Fruit fly (Drosophila melanogaster) whole organism, embryonic: ENCODE measurements around the gene ohgt.
A peak's percentile ranks its signal among the peaks of the same experiment; 100 is the strongest.

Source experiments
- Adf1 ChIP-seq: fragments of 200-800 bp; sonication (Bioruptor generic); IDR thresholded peaks from 2 replicates; pipeline ENCODE4 v1.3.6; 2022; ENCODE audit warnings: missing biosample characterization, missing genetic modification characterization
- B-H1 ChIP-seq: fragments of 200-800 bp; sonication (Bioruptor generic); IDR thresholded peaks from 3 replicates; pipeline ENCODE4 v1.3.6; 2022; ENCODE audit warnings: missing biosample characterization, missing genetic modification characterization
- Bdp1 ChIP-seq: fragments of 200-800 bp; sonication (Bioruptor generic); optimal IDR thresholded peaks from 3 replicates; lab custom pipeline; 2016; ENCODE audit warnings: missing biosample characterization, missing genetic modification characterization
- CG10543 ChIP-seq: fragments of 200-800 bp; sonication (Bioruptor generic); optimal IDR thresholded peaks from 3 replicates; lab custom pipeline; 2017; ENCODE audit warnings: missing biosample characterization, mild to moderate bottlenecking, missing genetic modification characterization, moderate library complexity
- CG12299 ChIP-seq: fragments of 200-800 bp; sonication (Bioruptor generic); optimal IDR thresholded peaks from 2 replicates; lab custom pipeline; 2018; ENCODE audit warnings: missing biosample characterization, mild to moderate bottlenecking, missing genetic modification characterization
- CG13775 ChIP-seq: fragments of 200-800 bp; sonication (Bioruptor generic); optimal IDR thresholded peaks from 3 replicates; lab custom pipeline; 2017; ENCODE audit warnings: missing biosample characterization, mild to moderate bottlenecking, missing genetic modification characterization
- CG15696 ChIP-seq: fragments of 200-800 bp; sonication (Bioruptor generic); optimal IDR thresholded peaks from 2 replicates; lab custom pipeline; 2019; ENCODE audit warnings: missing biosample characterization, mild to moderate bottlenecking, missing genetic modification characterization, moderate library complexity
- CG3065 ChIP-seq: fragments of 200-800 bp; sonication (Bioruptor generic); optimal IDR thresholded peaks from 2 replicates; lab custom pipeline; 2016; ENCODE audit warnings: missing biosample characterization, missing genetic modification characterization
- CG31388 ChIP-seq: fragments of 200-800 bp; sonication (Bioruptor generic); optimal IDR thresholded peaks from 2 replicates; lab custom pipeline; 2016; ENCODE audit warnings: missing biosample characterization, missing genetic modification characterization
- CG3163 ChIP-seq: fragments of 200-800 bp; sonication (Bioruptor generic); optimal IDR thresholded peaks from 3 replicates; lab custom pipeline; 2016; ENCODE audit warnings: missing biosample characterization, missing genetic modification characterization
- CG32772 ChIP-seq: fragments of 200-800 bp; sonication (Bioruptor generic); IDR thresholded peaks from 2 replicates; pipeline ENCODE4 v1.3.6; 2022; ENCODE audit warnings: missing biosample characterization, missing genetic modification characterization
- CG33557 ChIP-seq: fragments of 200-800 bp; sonication (Bioruptor generic); optimal IDR thresholded peaks from 2 replicates; lab custom pipeline; 2019; ENCODE audit warnings: missing biosample characterization, mild to moderate bottlenecking, missing genetic modification characterization, moderate library complexity
- CG3407 ChIP-seq: fragments of 200-800 bp; sonication (Bioruptor generic); optimal IDR thresholded peaks from 2 replicates; lab custom pipeline; 2018; ENCODE audit warnings: missing biosample characterization, mild to moderate bottlenecking, missing genetic modification characterization
- CG34422 ChIP-seq: fragments of 200-800 bp; sonication (Bioruptor generic); IDR thresholded peaks from 3 replicates; pipeline ENCODE4 v1.3.6; 2022; ENCODE audit warnings: missing biosample characterization, missing genetic modification characterization
- CG6683 ChIP-seq: fragments of 200-800 bp; sonication (Bioruptor generic); optimal IDR thresholded peaks from 2 replicates; lab custom pipeline; 2017; ENCODE audit warnings: missing biosample characterization, mild to moderate bottlenecking, missing genetic modification characterization, missing genetic modification reagents
- CG9932 ChIP-seq: fragments of 200-800 bp; sonication (Bioruptor generic); IDR thresholded peaks from 2 replicates; pipeline ENCODE4 v1.3.6; 2022; ENCODE audit warnings: missing biosample characterization, missing genetic modification characterization
- ERR ChIP-seq: fragments of 200-800 bp; sonication (Bioruptor generic); optimal IDR thresholded peaks from 2 replicates; lab custom pipeline; 2016; ENCODE audit warnings: missing biosample characterization, missing genetic modification characterization
- Ets65A ChIP-seq: fragments of 200-800 bp; sonication (Bioruptor generic); peaks from one replicate; lab custom pipeline; 2016; ENCODE audit warnings: missing biosample characterization, missing genetic modification characterization
- Ets97D ChIP-seq: fragments of 200-800 bp; sonication (Bioruptor generic); optimal IDR thresholded peaks from 3 replicates; lab custom pipeline; 2016; ENCODE audit warnings: missing biosample characterization, missing genetic modification characterization
- HmgD ChIP-seq: fragments of 200-800 bp; sonication (Bioruptor generic); optimal IDR thresholded peaks from 3 replicates; lab custom pipeline; 2016; ENCODE audit warnings: missing biosample characterization, missing genetic modification characterization
- Hr51 ChIP-seq, 2 experiments: fragments of 200-800 bp; sonication (Bioruptor generic); optimal IDR thresholded peaks; 2 replicates in 1 of 2; 3 replicates in 1 of 2; lab custom pipeline; 2016 to 2018; ENCODE audit warnings: missing biosample characterization in 2 of 2, missing genetic modification characterization in 2 of 2, mild to moderate bottlenecking in 1 of 2, moderate library complexity in 1 of 2
- Max ChIP-seq: fragments of 200-800 bp; sonication (Bioruptor generic); optimal IDR thresholded peaks from 2 replicates; lab custom pipeline; 2016; ENCODE audit warnings: missing biosample characterization, mild to moderate bottlenecking, missing genetic modification characterization
- Mes4 ChIP-seq: fragments of 200-800 bp; sonication (Bioruptor generic); optimal IDR thresholded peaks from 2 replicates; lab custom pipeline; 2016; ENCODE audit warnings: missing biosample characterization, missing genetic modification characterization
- NC2α ChIP-seq: fragments of 200-800 bp; sonication (Bioruptor generic); optimal IDR thresholded peaks from 2 replicates; lab custom pipeline; 2016; ENCODE audit warnings: missing biosample characterization, missing genetic modification characterization
- Rx ChIP-seq: fragments of 200-800 bp; sonication (Bioruptor generic); IDR thresholded peaks from 2 replicates; pipeline ENCODE4 v1.3.6; 2022; ENCODE audit warnings: missing biosample characterization, missing genetic modification characterization
- Six4 ChIP-seq: fragments of 200-800 bp; sonication (Bioruptor generic); optimal IDR thresholded peaks from 2 replicates; lab custom pipeline; 2016; ENCODE audit warnings: missing biosample characterization, missing genetic modification characterization
- Sry-β ChIP-seq: fragments of 200-800 bp; sonication (Bioruptor generic); optimal IDR thresholded peaks from 2 replicates; lab custom pipeline; 2018; ENCODE audit warnings: missing biosample characterization, mild to moderate bottlenecking, missing genetic modification characterization, moderate library complexity
- Sry-δ ChIP-seq: fragments of 200-800 bp; sonication (Bioruptor generic); optimal IDR thresholded peaks from 2 replicates; lab custom pipeline; 2016; ENCODE audit warnings: missing biosample characterization, missing genetic modification characterization
- Xbp1 ChIP-seq: fragments of 200-800 bp; sonication (Bioruptor generic); optimal IDR thresholded peaks from 3 replicates; lab custom pipeline; 2016; ENCODE audit warnings: missing biosample characterization, mild to moderate bottlenecking, missing genetic modification characterization
- ab ChIP-seq: fragments of 200-800 bp; sonication (Bioruptor generic); optimal IDR thresholded peaks from 2 replicates; lab custom pipeline; 2016; ENCODE audit warnings: missing biosample characterization, missing genetic modification characterization
- bbx ChIP-seq: fragments of 200-800 bp; sonication (Bioruptor generic); IDR thresholded peaks from 2 replicates; pipeline ENCODE4 v1.3.6; 2022; ENCODE audit warnings: missing biosample characterization, missing genetic modification characterization; ENCODE audit not compliant: partially characterized antibody
- cas ChIP-seq: fragments of 200-800 bp; sonication (Bioruptor generic); IDR thresholded peaks from 2 replicates; pipeline ENCODE4 v1.3.6; 2022; ENCODE audit warnings: missing biosample characterization, missing genetic modification characterization
- chinmo ChIP-seq: fragments of 200-800 bp; sonication (Bioruptor generic); IDR thresholded peaks from 4 replicates; pipeline ENCODE4 v1.3.6; 2022; ENCODE audit warnings: missing biosample characterization, missing genetic modification characterization; ENCODE audit not compliant: partially characterized antibody
- dm ChIP-seq: fragments of 200-800 bp; sonication (Bioruptor generic); optimal IDR thresholded peaks from 3 replicates; lab custom pipeline; 2016; ENCODE audit warnings: missing biosample characterization, missing genetic modification characterization
- dysf ChIP-seq: fragments of 200-800 bp; sonication (Bioruptor generic); IDR thresholded peaks from 3 replicates; pipeline ENCODE4 v1.3.6; 2022; ENCODE audit warnings: missing biosample characterization, missing genetic modification characterization
- gsb ChIP-seq: fragments of 200-800 bp; sonication (Bioruptor generic); IDR thresholded peaks from 2 replicates; pipeline ENCODE4 v1.3.6; 2022; ENCODE audit warnings: missing biosample characterization, missing genetic modification characterization
- hkb ChIP-seq, 2 experiments: fragments of 200-800 bp in 1 of 2; fragments of >200 bp in 1 of 2; sonication (Bioruptor generic) in 1 of 2; IDR thresholded peaks in 1 of 2; optimal IDR thresholded peaks in 1 of 2; 2 replicates each; pipeline versions ENCODE4 v1.3.6 to Lab custom; 2017 to 2022; ENCODE audit warnings: missing biosample characterization in 1 of 2, missing genetic modification characterization in 1 of 2
- insv ChIP-seq, 2 experiments: fragments of 200-800 bp; sonication (Bioruptor generic); optimal IDR thresholded peaks; 3 replicates each; lab custom pipeline; 2016 to 2018; ENCODE audit warnings: missing biosample characterization in 2 of 2, missing genetic modification characterization in 2 of 2
- klu ChIP-seq: fragments of 200-800 bp; sonication (Bioruptor generic); IDR thresholded peaks from 2 replicates; pipeline ENCODE4 v1.3.6; 2022; ENCODE audit warnings: missing biosample characterization, missing genetic modification characterization
- lola ChIP-seq, 3 experiments: fragments of >200 bp in 2 of 3; fragments of 200-800 bp in 1 of 3; sonication (Bioruptor generic) in 1 of 3; optimal IDR thresholded peaks; 2 replicates each; lab custom pipeline; 2017 to 2019; ENCODE audit warnings: missing biosample characterization in 3 of 3, missing genetic modification characterization in 3 of 3, mild to moderate bottlenecking in 1 of 3, moderate library complexity in 1 of 3
- mirr ChIP-seq: fragments of 200-800 bp; sonication (Bioruptor generic); optimal IDR thresholded peaks from 3 replicates; lab custom pipeline; 2018; ENCODE audit warnings: missing biosample characterization, mild to moderate bottlenecking, missing genetic modification characterization
- pan ChIP-seq, 4 experiments: fragments of >200 bp in 3 of 4; fragments of 200-800 bp in 1 of 4; sonication (Bioruptor generic) in 1 of 4; optimal IDR thresholded peaks in 3 of 4; IDR thresholded peaks in 1 of 4; 2 replicates each; pipeline versions ENCODE4 v1.3.6 to Lab custom; 2017 to 2022; ENCODE audit warnings: missing biosample characterization in 2 of 4, missing genetic modification characterization in 2 of 4, mixed read lengths in 1 of 4
- phol ChIP-seq: fragments of 200-800 bp; sonication (Bioruptor generic); optimal IDR thresholded peaks from 3 replicates; lab custom pipeline; 2018; ENCODE audit warnings: missing biosample characterization, mild to moderate bottlenecking, missing genetic modification characterization, moderate library complexity
- row ChIP-seq: fragments of 200-800 bp; sonication (Bioruptor generic); IDR thresholded peaks from 3 replicates; pipeline ENCODE4 v1.3.6; 2022; ENCODE audit warnings: missing biosample characterization, missing genetic modification characterization
- stc ChIP-seq: fragments of 200-800 bp; sonication (Bioruptor generic); IDR thresholded peaks from 2 replicates; pipeline ENCODE4 v1.3.6; 2022; ENCODE audit warnings: missing biosample characterization, missing genetic modification characterization
- tgo ChIP-seq: fragments of 200-800 bp; sonication (Bioruptor generic); IDR thresholded peaks from 3 replicates; pipeline ENCODE4 v1.3.6; 2022; ENCODE audit warnings: missing biosample characterization, missing genetic modification characterization
- tio ChIP-seq: fragments of 200-800 bp; sonication (Bioruptor generic); optimal IDR thresholded peaks from 2 replicates; lab custom pipeline; 2017; ENCODE audit warnings: missing biosample characterization, missing genetic modification characterization, inconsistent platforms
- trh ChIP-seq: fragments of 200-800 bp; sonication (Bioruptor generic); optimal IDR thresholded peaks from 2 replicates; lab custom pipeline; 2016; ENCODE audit warnings: missing biosample characterization, missing genetic modification characterization
- ttk ChIP-seq: fragments of 200-800 bp; sonication (Bioruptor generic); IDR thresholded peaks from 2 replicates; pipeline ENCODE4 v2.1.2; 2022; ENCODE audit warnings: missing biosample characterization, missing genetic modification characterization
- unpg ChIP-seq: fragments of 200-800 bp; sonication (Bioruptor generic); optimal IDR thresholded peaks from 3 replicates; lab custom pipeline; 2018; ENCODE audit warnings: missing biosample characterization, mild to moderate bottlenecking, missing genetic modification characterization, moderate library complexity
- yki ChIP-seq: fragments of >200 bp; optimal IDR thresholded peaks from 3 replicates; lab custom pipeline; 2018

The ohgt gene

DNA sequence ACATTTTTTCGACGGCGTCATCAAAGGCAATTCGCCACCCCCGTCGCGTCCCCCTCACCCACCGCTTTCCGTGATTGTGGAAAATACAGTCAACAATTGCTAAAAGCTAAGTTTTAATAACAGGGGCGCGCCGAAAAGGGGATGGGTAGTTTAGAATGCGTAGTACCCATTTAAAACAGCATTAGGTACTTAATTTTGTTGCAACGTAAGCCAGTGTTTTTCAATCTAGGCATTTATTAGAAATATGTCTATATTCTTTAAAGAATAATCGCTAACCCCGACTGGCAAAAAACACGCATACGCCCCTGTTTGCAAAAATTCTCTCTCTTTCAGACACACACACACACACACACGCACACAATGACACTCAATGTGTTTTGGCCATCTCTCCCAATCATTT lies 35.9 kb downstream of the ohgt start (continued):
- no peak for TF ChIP-seq Sry-δ
- no peak for TF ChIP-seq CG3065 (GFP tag; lab: Kevin White, UChicago)
- 0 out of 3 replicates have a peak, but pooled peaks have one; percentile 39 for TF ChIP-seq CG34422 (GFP tag; lab: Robert Waterston, UW)
- no peak for TF ChIP-seq bbx (GFP tag; lab: Robert Waterston, UW)
- TF ChIP-seq ERR (GFP tag; lab: Kevin White, UChicago), result peak; percentile 5
- no peak for TF ChIP-seq lola (GFP tag; optimal IDR thresholded peaks at IDR 0.05; lab: Kevin White, UChicago)
- no peak for TF ChIP-seq CG32772 (GFP tag; lab: Robert Waterston, UW)
- no peak for TF ChIP-seq dm (GFP tag; lab: Kevin White, UChicago)
- TF ChIP-seq Six4 (GFP tag; lab: Kevin White, UChicago), result no peak
- TF ChIP-seq tgo (GFP tag; lab: Robert Waterston, UW), result peak; percentile 41; the same call in 1 of the 3 replicates
- no peak for TF ChIP-seq ab (GFP tag; lab: Kevin White, UChicago)
- TF ChIP-seq stc, result no peak
- no peak for TF ChIP-seq Adf1 (GFP tag; lab: Robert Waterston, UW)
- peak; percentile 24 for TF ChIP-seq unpg
- peak; percentile 52; the same call in 1 of the 2 replicates for TF ChIP-seq gsb (GFP tag; lab: Robert Waterston, UW)
- TF ChIP-seq B-H1, result no peak
- TF ChIP-seq Ets97D (GFP tag; lab: Kevin White, UChicago), result no peak
- no peak for TF ChIP-seq hkb (optimal IDR thresholded peaks at IDR 0.05; lab: Kevin White, UChicago)
- no peak for TF ChIP-seq hkb (GFP tag; IDR thresholded peaks at IDR 0.05; lab: Robert Waterston, UW)
- TF ChIP-seq mirr (GFP tag; lab: Kevin White, UChicago), result no peak
- TF ChIP-seq Rx, result no peak
- TF ChIP-seq CG10543 (GFP tag; lab: Kevin White, UChicago), result no peak
- no peak for TF ChIP-seq CG6683
- TF ChIP-seq CG3407 (GFP tag; lab: Kevin White, UChicago), result no peak
- TF ChIP-seq Mes4 (GFP tag; lab: Kevin White, UChicago), result no peak
- TF ChIP-seq CG15696 (tag; lab: Kevin White, UChicago), result no peak
- TF ChIP-seq Max, result no peak
- TF ChIP-seq row (GFP tag; lab: Robert Waterston, UW), result peak; percentile 62
- TF ChIP-seq Ets65A (GFP tag; lab: Kevin White, UChicago), result peak; percentile 97
- TF ChIP-seq HmgD (GFP tag; lab: Kevin White, UChicago), result no peak
- TF ChIP-seq CG9932 (GFP tag; lab: Robert Waterston, UW), result peak; percentile 86
- 0 out of 4 replicates have a peak, but pooled peaks have one; percentile 5 for TF ChIP-seq chinmo
- no peak for TF ChIP-seq trh (GFP tag; lab: Kevin White, UChicago)
- peak; percentile 34 to 37 for TF ChIP-seq Hr51 (GFP tag; optimal IDR thresholded peaks at IDR 0.05; lab: Kevin White, UChicago)
- no peak for TF ChIP-seq klu (GFP tag; lab: Robert Waterston, UW)
- no peak for TF ChIP-seq Bdp1
- no peak for TF ChIP-seq CG12299 (tag; lab: Kevin White, UChicago)
- TF ChIP-seq NC2α (GFP tag; lab: Kevin White, UChicago), result no peak
- TF ChIP-seq CG3163 (GFP tag; lab: Kevin White, UChicago), result no peak
- no peak for TF ChIP-seq Sry-β
- TF ChIP-seq CG13775, result peak; percentile 49
- TF ChIP-seq yki (lab: Kevin White, UChicago), result no peak
- TF ChIP-seq phol (tag; lab: Kevin White, UChicago), result no peak
- no peak for TF ChIP-seq insv (GFP tag; optimal IDR thresholded peaks at IDR 0.05; lab: Kevin White, UChicago)
- TF ChIP-seq Xbp1 (GFP tag; lab: Kevin White, UChicago), result peak; percentile 29
- TF ChIP-seq CG31388 (GFP tag; lab: Kevin White, UChicago), result no peak
- TF ChIP-seq cas (GFP tag; lab: Robert Waterston, UW), result no peak
- TF ChIP-seq pan (optimal IDR thresholded peaks at IDR 0.05; lab: Kevin White, UChicago), result no peak
- TF ChIP-seq pan (GFP tag; optimal IDR thresholded peaks at IDR 0.05 in 1 of 2, IDR thresholded peaks at IDR 0.05 in 1 of 2), result peak in 1 of 2 experiments; percentile 61
- peak; percentile 52 for TF ChIP-seq ttk (GFP tag; lab: Robert Waterston, UW)
- TF ChIP-seq dysf (GFP tag; lab: Robert Waterston, UW), result peak; percentile 69
- no peak for TF ChIP-seq tio
- no peak for TF ChIP-seq CG33557 (GFP tag; lab: Kevin White, UChicago)
